Worm (Caenorhabditis elegans) whole organism, L1 larva: ENCODE data around the gene srh-2.

Experiments
- C04F5.9 ChIP-seq: sonication (generic microtip); optimal IDR thresholded peaks from 2 replicates; lab custom pipeline; 2016; ENCODE audit warnings: missing genetic modification characterization, missing compliant biosample characterization
- C16A3.4 ChIP-seq: fragments of 150-350 bp; optimal IDR thresholded peaks from 2 replicates; lab custom pipeline; 2014; ENCODE audit warnings: missing biosample characterization, missing genetic modification characterization
- C34B4.2 ChIP-seq: sonication (generic microtip); optimal IDR thresholded peaks from 2 replicates; lab custom pipeline; 2017; ENCODE audit warnings: mild to moderate bottlenecking, missing genetic modification characterization, missing compliant biosample characterization
- Y116A8C.19 ChIP-seq: sonication (generic microtip); optimal IDR thresholded peaks from 2 replicates; lab custom pipeline; 2016; ENCODE audit warnings: missing compliant biosample characterization, missing genetic modification characterization, borderline replicate concordance
- blmp-1 ChIP-seq: fragments of 150-350 bp; optimal IDR thresholded peaks from 2 replicates; lab custom pipeline; 2014; ENCODE audit warnings: missing biosample characterization, missing genetic modification characterization
- ceh-88 ChIP-seq: fragments of 200-800 bp; sonication (Bioruptor generic); IDR thresholded peaks from 2 replicates; pipeline ENCODE4 v1.3.6; 2022; ENCODE audit warnings: missing genetic modification characterization, missing compliant biosample characterization
- ceh-90 ChIP-seq: sonication (generic microtip); optimal IDR thresholded peaks from 2 replicates; lab custom pipeline; 2016; ENCODE audit warnings: missing genetic modification characterization, missing compliant biosample characterization
- ces-1 ChIP-seq: fragments of 150-350 bp; optimal IDR thresholded peaks from 2 replicates; lab custom pipeline; 2014; ENCODE audit warnings: missing biosample characterization, missing genetic modification reagents, missing genetic modification characterization
- dpl-1 ChIP-seq, 3 experiments: fragments of 150-350 bp in 2 of 3; sonication (generic microtip) in 1 of 3; optimal IDR thresholded peaks; 2 replicates each; lab custom pipeline; 2014 to 2017; ENCODE audit warnings: missing biosample characterization in 3 of 3, missing genetic modification characterization in 3 of 3, missing genetic modification reagents in 3 of 3
- dsc-1 ChIP-seq: sonication (generic microtip); optimal IDR thresholded peaks from 2 replicates; lab custom pipeline; 2016; ENCODE audit warnings: mild to moderate bottlenecking, missing genetic modification characterization, missing compliant biosample characterization
- efl-1 ChIP-seq, 4 experiments: fragments of 150-350 bp; optimal IDR thresholded peaks in 3 of 4; peaks in 1 of 4; 1 replicate in 1 of 4; 2 replicates in 3 of 4; lab custom pipeline; 2014; ENCODE audit warnings: missing biosample characterization in 2 of 4, missing genetic modification characterization in 2 of 4, missing genetic modification reagents in 2 of 4
- egl-13 ChIP-seq: sonication (generic microtip); optimal IDR thresholded peaks from 2 replicates; lab custom pipeline; 2016; ENCODE audit warnings: missing genotype, missing genetic modification reagents, missing genetic modification characterization, missing compliant biosample characterization
- egl-27 ChIP-seq, 2 experiments: fragments of 150-350 bp in 1 of 2; sonication (generic microtip); optimal IDR thresholded peaks; 3 replicates each; lab custom pipeline; 2017 to 2018; ENCODE audit warnings: missing biosample characterization in 2 of 2, missing genetic modification characterization in 2 of 2, missing genetic modification reagents in 2 of 2
- elt-2 ChIP-seq: sonication (generic microtip); optimal IDR thresholded peaks from 2 replicates; lab custom pipeline; 2016; ENCODE audit warnings: missing genetic modification characterization, mild to moderate bottlenecking, inconsistent platforms, missing compliant biosample characterization, missing genetic modification reagents
- elt-3 ChIP-seq, 6 experiments: fragments of 150-350 bp in 1 of 6; sonication (generic microtip); optimal IDR thresholded peaks; 2 replicates each; lab custom pipeline; 2017 to 2018; ENCODE audit warnings: missing biosample characterization in 6 of 6, missing genetic modification characterization in 6 of 6, inconsistent platforms in 1 of 6
- ets-5 ChIP-seq: fragments of 200-800 bp; sonication (Bioruptor generic); IDR thresholded peaks from 2 replicates; pipeline ENCODE4 v1.3.6; 2022; ENCODE audit warnings: missing genetic modification characterization, missing compliant biosample characterization
- fkh-8 ChIP-seq: sonication (generic microtip); optimal IDR thresholded peaks from 2 replicates; lab custom pipeline; 2016; ENCODE audit warnings: mild to moderate bottlenecking, missing genetic modification characterization, missing compliant biosample characterization
- fos-1 ChIP-seq: fragments of 150-350 bp; optimal IDR thresholded peaks from 2 replicates; lab custom pipeline; 2014; ENCODE audit warnings: missing biosample characterization, missing genetic modification characterization
- grh-1 ChIP-seq: fragments of 200-800 bp; sonication (Bioruptor generic); IDR thresholded peaks from 2 replicates; pipeline ENCODE4 v1.3.6; 2022; ENCODE audit warnings: missing genetic modification reagents, missing genetic modification characterization, missing compliant biosample characterization
- hlh-4 ChIP-seq: sonication (generic microtip); optimal IDR thresholded peaks from 2 replicates; lab custom pipeline; 2016; ENCODE audit warnings: mild to moderate bottlenecking, missing genetic modification characterization, missing compliant biosample characterization
- hpl-2 ChIP-seq: fragments of 150-350 bp; optimal IDR thresholded peaks from 2 replicates; lab custom pipeline; 2014; ENCODE audit warnings: missing biosample characterization, missing genetic modification reagents, missing genetic modification characterization
- irx-1 ChIP-seq: sonication (generic microtip); optimal IDR thresholded peaks from 2 replicates; lab custom pipeline; 2016; ENCODE audit warnings: missing genetic modification characterization, missing compliant biosample characterization
- isw-1 ChIP-seq: fragments of 200-800 bp; sonication (Bioruptor generic); IDR thresholded peaks from 2 replicates; pipeline ENCODE4 v1.3.6; 2022; ENCODE audit warnings: missing genetic modification characterization, missing compliant biosample characterization
- lin-13 ChIP-seq: fragments of 150-350 bp; optimal IDR thresholded peaks from 2 replicates; lab custom pipeline; 2014; ENCODE audit warnings: missing biosample characterization, missing genetic modification reagents, missing genetic modification characterization
- lin-14 ChIP-seq: fragments of 200-800 bp; sonication (Bioruptor generic); optimal IDR thresholded peaks from 2 replicates; lab custom pipeline; 2018; ENCODE audit warnings: mild to moderate bottlenecking, missing genetic modification characterization, moderate library complexity, missing compliant biosample characterization
- lin-35 ChIP-seq, 2 experiments: fragments of 150-350 bp; optimal IDR thresholded peaks; 2 replicates each; lab custom pipeline; 2014; ENCODE audit warnings: missing biosample characterization in 2 of 2, missing genetic modification characterization in 2 of 2, missing genetic modification reagents in 2 of 2
- lin-39 ChIP-seq: fragments of 150-350 bp; optimal IDR thresholded peaks from 2 replicates; lab custom pipeline; 2014; ENCODE audit warnings: missing biosample characterization, missing genetic modification reagents, missing genetic modification characterization
- lsy-2 ChIP-seq, 2 experiments: fragments of 150-350 bp; optimal IDR thresholded peaks; 2 replicates each; lab custom pipeline; 2014; ENCODE audit warnings: missing biosample characterization in 2 of 2, missing genetic modification characterization in 2 of 2
- nhr-11 ChIP-seq: fragments of 150-350 bp; optimal IDR thresholded peaks from 2 replicates; lab custom pipeline; 2014; ENCODE audit warnings: missing biosample characterization, missing genetic modification characterization
- nhr-12 ChIP-seq: sonication (generic microtip); optimal IDR thresholded peaks from 2 replicates; lab custom pipeline; 2017; ENCODE audit warnings: missing biosample characterization, missing genetic modification characterization
- nhr-19 ChIP-seq: fragments of 200-800 bp; sonication (Bioruptor generic); conservative IDR thresholded peaks from 2 replicates; pipeline ENCODE4 v1.3.6; 2022; ENCODE audit warnings: missing genetic modification characterization, missing compliant biosample characterization
- nhr-20 ChIP-seq: sonication (generic microtip); optimal IDR thresholded peaks from 2 replicates; lab custom pipeline; 2016; ENCODE audit warnings: mild to moderate bottlenecking, missing genetic modification characterization, missing compliant biosample characterization
- nhr-47 ChIP-seq: sonication (generic microtip); optimal IDR thresholded peaks from 2 replicates; lab custom pipeline; 2016; ENCODE audit warnings: mild to moderate bottlenecking, missing genetic modification characterization, moderate library complexity, missing compliant biosample characterization
- nhr-71 ChIP-seq: sonication (generic microtip); optimal IDR thresholded peaks from 2 replicates; lab custom pipeline; 2016; ENCODE audit warnings: mild to moderate bottlenecking, missing genetic modification characterization, moderate library complexity, missing compliant biosample characterization
- nhr-76 ChIP-seq: sonication (generic microtip); optimal IDR thresholded peaks from 2 replicates; lab custom pipeline; 2017; ENCODE audit warnings: missing biosample characterization, missing genetic modification characterization
- nhr-77 ChIP-seq: fragments of 150-350 bp; optimal IDR thresholded peaks from 2 replicates; lab custom pipeline; 2014; ENCODE audit warnings: missing biosample characterization, missing genetic modification characterization
- nhr-85 ChIP-seq: sonication (generic microtip); peaks from one replicate; lab custom pipeline; 2016; ENCODE audit warnings: missing genetic modification characterization, inconsistent platforms, missing compliant biosample characterization
- nhr-90 ChIP-seq: sonication (generic microtip); optimal IDR thresholded peaks from 2 replicates; lab custom pipeline; 2016; ENCODE audit warnings: mild to moderate bottlenecking, missing genetic modification characterization, missing compliant biosample characterization; ENCODE audit not compliant: poor library complexity
- pax-3 ChIP-seq: fragments of 200-800 bp; sonication (Bioruptor generic); optimal IDR thresholded peaks from 2 replicates; lab custom pipeline; 2018; ENCODE audit warnings: mild to moderate bottlenecking, missing genetic modification characterization, moderate library complexity, missing compliant biosample characterization
- pqm-1 ChIP-seq: sonication (generic microtip); optimal IDR thresholded peaks from 3 replicates; lab custom pipeline; 2017; ENCODE audit warnings: missing biosample characterization, missing genetic modification characterization
- rnt-1 ChIP-seq: sonication (generic microtip); optimal IDR thresholded peaks from 2 replicates; lab custom pipeline; 2016; ENCODE audit warnings: mild to moderate bottlenecking, missing genetic modification characterization, moderate library complexity, missing compliant biosample characterization
- skn-1 ChIP-seq: fragments of 150-350 bp; optimal IDR thresholded peaks from 2 replicates; lab custom pipeline; 2014; ENCODE audit warnings: missing biosample characterization, missing genetic modification characterization
- sox-4 ChIP-seq: sonication (generic microtip); optimal IDR thresholded peaks from 2 replicates; lab custom pipeline; 2016; ENCODE audit warnings: missing genetic modification characterization, missing compliant biosample characterization
- sup-37 ChIP-seq: fragments of 200-800 bp; sonication (Bioruptor generic); optimal IDR thresholded peaks from 2 replicates; lab custom pipeline; 2018; ENCODE audit warnings: mild to moderate bottlenecking, missing genetic modification characterization, missing compliant biosample characterization
- tlp-1 ChIP-seq: fragments of 150-350 bp; optimal IDR thresholded peaks from 2 replicates; lab custom pipeline; 2014; ENCODE audit warnings: missing biosample characterization, missing genetic modification characterization
- unc-130 ChIP-seq: fragments of 150-350 bp; optimal IDR thresholded peaks from 2 replicates; lab custom pipeline; 2017; ENCODE audit warnings: missing biosample characterization, missing genetic modification characterization, inconsistent platforms
- unc-86 ChIP-seq: sonication (generic microtip); optimal IDR thresholded peaks from 2 replicates; lab custom pipeline; 2016; ENCODE audit warnings: missing genetic modification characterization, missing compliant biosample characterization
- vab-15 ChIP-seq: sonication (generic microtip); optimal IDR thresholded peaks from 2 replicates; lab custom pipeline; 2017; ENCODE audit warnings: missing genotype, mild to moderate bottlenecking, missing genetic modification characterization, missing compliant biosample characterization
- xbp-1 ChIP-seq: sonication (generic microtip); optimal IDR thresholded peaks from 2 replicates; lab custom pipeline; 2016; ENCODE audit warnings: missing genetic modification characterization, missing compliant biosample characterization
- zip-4 ChIP-seq: fragments of 200-800 bp; sonication (Bioruptor generic); optimal IDR thresholded peaks from 2 replicates; lab custom pipeline; 2018; ENCODE audit warnings: mild to moderate bottlenecking, missing genetic modification characterization, moderate library complexity, missing compliant biosample characterization
- ztf-11 ChIP-seq, 2 experiments: sonication (generic microtip); optimal IDR thresholded peaks; 2 replicates each; lab custom pipeline; 2016 to 2017; ENCODE audit warnings: missing genetic modification characterization in 2 of 2, missing biosample characterization in 1 of 2, missing compliant biosample characterization in 1 of 2
- ztf-4 ChIP-seq: fragments of 150-350 bp; optimal IDR thresholded peaks from 2 replicates; lab custom pipeline; 2014; ENCODE audit warnings: missing biosample characterization, missing genetic modification characterization

The srh-2 gene

DNA sequence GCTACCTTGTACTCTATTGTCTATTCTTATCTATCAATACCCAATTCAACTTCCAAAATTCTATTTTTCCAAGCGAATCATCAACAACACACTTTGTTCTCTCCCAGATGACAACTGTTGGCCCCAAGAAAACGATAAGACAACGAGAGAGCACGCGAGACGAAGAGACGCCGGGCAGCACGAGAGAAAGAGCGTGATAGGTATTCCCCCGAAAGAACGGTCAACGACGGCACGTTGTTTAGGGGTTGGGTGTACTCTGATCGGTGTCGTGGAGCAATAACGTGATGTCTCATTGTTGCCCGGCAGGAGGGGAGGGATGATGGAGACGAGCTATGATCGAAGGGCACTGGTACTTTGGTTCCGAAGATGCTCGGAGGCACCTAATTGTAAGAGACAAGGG lies 3.2 kb downstream of the srh-2 start:
- peak; percentile 58 to 67 for TF ChIP-seq efl-1 (optimal IDR thresholded peaks at IDR 0.05; lab: Kevin White, UChicago)
- peak; percentile 15 to 96 for TF ChIP-seq efl-1 (GFP tag; optimal IDR thresholded peaks at IDR 0.05 in 1 of 2; lab: Kevin White, UChicago)
- TF ChIP-seq unc-130 (tag; lab: Kevin White, UChicago) = peak; percentile 87
- no peak for TF ChIP-seq fkh-8 (tag; lab: Kevin White, UChicago)
- TF ChIP-seq dpl-1 (GFP tag; optimal IDR thresholded peaks at IDR 0.05; lab: Kevin White, UChicago) = peak; percentile 48 to 67 (median 51)
- TF ChIP-seq nhr-71 (tag; lab: Kevin White, UChicago) = peak; percentile 100
- peak; percentile 84 for TF ChIP-seq grh-1
- peak; percentile 77 to 83 for TF ChIP-seq lsy-2 (tag; optimal IDR thresholded peaks at IDR 0.05; lab: Kevin White, UChicago)
- TF ChIP-seq lin-39 (tag; lab: Kevin White, UChicago) = peak; percentile 83
- no peak for TF ChIP-seq ceh-90 (tag; lab: Kevin White, UChicago)
- TF ChIP-seq ztf-4 (tag; lab: Kevin White, UChicago) = peak; percentile 90
- peak; percentile 79 for TF ChIP-seq skn-1
- peak; percentile 77 for TF ChIP-seq nhr-11
- peak; percentile 48 for TF ChIP-seq pqm-1 (tag; lab: Kevin White, UChicago)
- TF ChIP-seq nhr-20 (tag; lab: Kevin White, UChicago) = peak; percentile 99
- TF ChIP-seq rnt-1 (tag; lab: Kevin White, UChicago) = peak; percentile 95
- TF ChIP-seq nhr-12 (tag; lab: Kevin White, UChicago) = no peak
- peak; percentile 52; the same call in 1 of the 2 replicates for TF ChIP-seq isw-1 (GFP tag; lab: Robert Waterston, UW)
- TF ChIP-seq unc-86 = no peak
- no peak for TF ChIP-seq hpl-2
- peak; percentile 100 for TF ChIP-seq lin-14 (GFP tag; lab: Kevin White, UChicago)
- TF ChIP-seq nhr-77 (tag; lab: Kevin White, UChicago) = peak; percentile 83
- peak; percentile 59 for TF ChIP-seq sox-4
- TF ChIP-seq irx-1 (tag; lab: Kevin White, UChicago) = peak; percentile 77
- peak; percentile 75 for TF ChIP-seq pax-3
- TF ChIP-seq nhr-47 = peak; percentile 89
- TF ChIP-seq egl-27 (tag; optimal IDR thresholded peaks at IDR 0.05; lab: Kevin White, UChicago) = peak; percentile 22 to 79
- peak; percentile 75 for TF ChIP-seq vab-15 (tag; lab: Kevin White, UChicago)
- peak; percentile 13 for TF ChIP-seq blmp-1
- TF ChIP-seq nhr-76 = no peak
- peak; percentile 98 for TF ChIP-seq nhr-85 (tag; lab: Kevin White, UChicago)
- TF ChIP-seq zip-4 (GFP tag; lab: Kevin White, UChicago) = peak; percentile 52
- peak; percentile 86 for TF ChIP-seq C16A3.4 (tag; lab: Kevin White, UChicago)
- peak in 5 of 6 experiments; percentile 16 to 92 (median 65) for TF ChIP-seq elt-3 (tag; optimal IDR thresholded peaks at IDR 0.05; lab: Kevin White, UChicago)
- TF ChIP-seq ces-1 (GFP tag; lab: Kevin White, UChicago) = no peak
- TF ChIP-seq Y116A8C.19 = peak; percentile 11
- TF ChIP-seq sup-37 (GFP tag; lab: Kevin White, UChicago) = peak; percentile 94
- peak; percentile 100 for TF ChIP-seq nhr-19 (GFP tag; lab: Robert Waterston, UW)
- TF ChIP-seq tlp-1 = no peak
- TF ChIP-seq nhr-90 (tag; lab: Kevin White, UChicago) = peak; percentile 94
- peak; percentile 99 for TF ChIP-seq elt-2
- TF ChIP-seq C34B4.2 = peak; percentile 52
- no peak for TF ChIP-seq ets-5 (GFP tag; lab: Robert Waterston, UW)
- TF ChIP-seq hlh-4 (tag; lab: Kevin White, UChicago) = no peak
- peak; percentile 76 for TF ChIP-seq C04F5.9 (tag; lab: Kevin White, UChicago)
- TF ChIP-seq lin-35 (GFP tag; optimal IDR thresholded peaks at IDR 0.05; lab: Kevin White, UChicago) = peak; percentile 37 to 90
- TF ChIP-seq fos-1 (tag; lab: Kevin White, UChicago) = peak; percentile 18
- peak; percentile 75 for TF ChIP-seq ceh-88 (GFP tag; lab: Robert Waterston, UW)
- peak; percentile 84 for TF ChIP-seq xbp-1 (tag; lab: Kevin White, UChicago)
- peak; percentile 53 for TF ChIP-seq egl-13 (tag; lab: Kevin White, UChicago)
- TF ChIP-seq ztf-11 (tag; optimal IDR thresholded peaks at IDR 0.05; lab: Kevin White, UChicago) = peak in 1 of 2 experiments; percentile 86
- peak; percentile 35 for TF ChIP-seq lin-13 (GFP tag; lab: Kevin White, UChicago)
- peak; percentile 34 for TF ChIP-seq dsc-1 (tag; lab: Kevin White, UChicago)
